Fruit fly (Drosophila melanogaster) whole organism, wandering third instar larva: ENCODE data around the gene CG12590.

ENCODE experiments used
- Abd-B ChIP-seq: fragments of >200 bp; optimal IDR thresholded peaks from 2 replicates; lab custom pipeline; 2017; ENCODE audit warnings: missing biosample characterization, missing genetic modification characterization
- CG32264 ChIP-seq: fragments of 200-800 bp; sonication (Bioruptor generic); optimal IDR thresholded peaks from 2 replicates; lab custom pipeline; 2016; ENCODE audit warnings: missing biosample characterization, missing genetic modification characterization
- CG9705 ChIP-seq: fragments of 200-800 bp; sonication (Bioruptor generic); optimal IDR thresholded peaks from 2 replicates; lab custom pipeline; 2018; ENCODE audit warnings: missing biosample characterization, mild to moderate bottlenecking, missing genetic modification characterization
- CrebA ChIP-seq: fragments of 200-800 bp; sonication (Bioruptor generic); optimal IDR thresholded peaks from 2 replicates; lab custom pipeline; 2016; ENCODE audit warnings: missing biosample characterization, mild to moderate bottlenecking, missing genetic modification characterization, borderline replicate concordance
- Dfd ChIP-seq: fragments of >200 bp; optimal IDR thresholded peaks from 2 replicates; lab custom pipeline; 2017; ENCODE audit warnings: missing biosample characterization, missing genetic modification characterization
- Dif ChIP-seq: fragments of 200-275, 200-300 bp; sonication (Bioruptor generic); optimal IDR thresholded peaks from 2 replicates; lab custom pipeline; 2018; ENCODE audit warnings: missing biosample characterization, missing genetic modification characterization; ENCODE audit not compliant: partially characterized antibody
- GATAd ChIP-seq: sonication (Bioruptor generic); optimal IDR thresholded peaks from 2 replicates; lab custom pipeline; 2016; ENCODE audit warnings: missing biosample characterization, missing genetic modification characterization
- HLH106 ChIP-seq: fragments of 200-800 bp; optimal IDR thresholded peaks from 3 replicates; lab custom pipeline; 2019; ENCODE audit warnings: missing biosample characterization, mild to moderate bottlenecking, missing genetic modification characterization, moderate library complexity
- Hnf4 ChIP-seq: fragments of 200-800 bp; sonication (Bioruptor generic); optimal IDR thresholded peaks from 2 replicates; lab custom pipeline; 2016; ENCODE audit warnings: missing biosample characterization, mild to moderate bottlenecking, missing genetic modification characterization
- Hr78 ChIP-seq: fragments of >200 bp; optimal IDR thresholded peaks from 2 replicates; lab custom pipeline; 2017; ENCODE audit warnings: missing biosample characterization, missing genetic modification characterization
- Hr83 ChIP-seq: fragments of 200-300 bp; sonication (Bioruptor generic); optimal IDR thresholded peaks from 2 replicates; lab custom pipeline; 2016; ENCODE audit warnings: missing biosample characterization, mild to moderate bottlenecking, missing genetic modification characterization, moderate library complexity; ENCODE audit not compliant: poor library complexity, severe bottlenecking
- Jra ChIP-seq: sonication (Bioruptor generic); optimal IDR thresholded peaks from 2 replicates; lab custom pipeline; 2016; ENCODE audit warnings: missing biosample characterization, missing genetic modification characterization
- Mio ChIP-seq: sonication (Bioruptor generic); optimal IDR thresholded peaks from 2 replicates; lab custom pipeline; 2016; ENCODE audit warnings: missing biosample characterization, missing genetic modification characterization
- Myc ChIP-seq: fragments of >200 bp; optimal IDR thresholded peaks from 2 replicates; lab custom pipeline; 2017
- N ChIP-seq: fragments of >200 bp; optimal IDR thresholded peaks from 2 replicates; lab custom pipeline; 2018; ENCODE audit warnings: missing biosample characterization, missing external identifiers, missing genetic modification characterization
- OdsH ChIP-seq: fragments of 200-800 bp; sonication (Bioruptor generic); optimal IDR thresholded peaks from 2 replicates; lab custom pipeline; 2016; ENCODE audit warnings: missing biosample characterization, mild to moderate bottlenecking, missing genetic modification characterization
- Rel ChIP-seq, 2 experiments: fragments of 200-800 bp; sonication (Bioruptor generic) in 1 of 2; optimal IDR thresholded peaks; 2 replicates in 1 of 2; 3 replicates in 1 of 2; lab custom pipeline; 2016 to 2019; ENCODE audit warnings: mild to moderate bottlenecking in 2 of 2, missing biosample characterization in 2 of 2, missing genetic modification characterization in 2 of 2, moderate library complexity in 1 of 2
- Sp1 ChIP-seq: fragments of 200-800 bp; sonication (Bioruptor generic); optimal IDR thresholded peaks from 3 replicates; lab custom pipeline; 2019; ENCODE audit warnings: missing biosample characterization, mild to moderate bottlenecking, missing genetic modification characterization, moderate library complexity
- Vsx2 ChIP-seq: fragments of 200-300, 225-300 bp; sonication (Bioruptor generic); optimal IDR thresholded peaks from 2 replicates; lab custom pipeline; 2018; ENCODE audit warnings: missing biosample characterization, missing genetic modification characterization; ENCODE audit not compliant: partially characterized antibody
- br ChIP-seq: fragments of 200-800 bp; sonication (Bioruptor generic); optimal IDR thresholded peaks from 2 replicates; lab custom pipeline; 2016; ENCODE audit warnings: missing biosample characterization, missing genetic modification characterization
- brk ChIP-seq: fragments of 200-800 bp; sonication (Bioruptor generic); optimal IDR thresholded peaks from 2 replicates; lab custom pipeline; 2016; ENCODE audit warnings: missing biosample characterization, mild to moderate bottlenecking, missing genetic modification characterization
- dl ChIP-seq, 2 experiments: fragments of 175-275, 200-275 bp in 1 of 2; fragments of 200-275 bp in 1 of 2; sonication (Bioruptor generic); optimal IDR thresholded peaks; lab custom pipeline; 2018; ENCODE audit warnings: mild to moderate bottlenecking in 2 of 2, missing biosample characterization in 2 of 2, missing genetic modification characterization in 2 of 2, moderate library complexity in 2 of 2; ENCODE audit not compliant: partially characterized antibody in 2 of 2, insufficient read depth in 1 of 2
- dmrt93B ChIP-seq: fragments of 200-800 bp; sonication (Bioruptor generic); optimal IDR thresholded peaks from 2 replicates; lab custom pipeline; 2018; ENCODE audit warnings: missing biosample characterization, mild to moderate bottlenecking, missing genetic modification characterization
- dsf ChIP-seq: sonication (Bioruptor generic); optimal IDR thresholded peaks from 2 replicates; lab custom pipeline; 2016; ENCODE audit warnings: missing biosample characterization, missing genetic modification characterization, borderline replicate concordance
- ey ChIP-seq: fragments of 200-800 bp; sonication (Bioruptor generic); optimal IDR thresholded peaks from 2 replicates; lab custom pipeline; 2016; ENCODE audit warnings: missing biosample characterization, missing genetic modification characterization
- foxo ChIP-seq, 2 experiments: fragments of 200-800 bp; sonication (Bioruptor generic); optimal IDR thresholded peaks; 2 replicates in 1 of 2; 3 replicates in 1 of 2; lab custom pipeline; 2016 to 2017; ENCODE audit warnings: missing biosample characterization in 2 of 2, missing genetic modification characterization in 2 of 2
- fru ChIP-seq: fragments of 200-800 bp; sonication (Bioruptor generic); optimal IDR thresholded peaks from 3 replicates; lab custom pipeline; 2016; ENCODE audit warnings: missing biosample characterization, mild to moderate bottlenecking, missing genetic modification characterization
- h ChIP-seq: fragments of 200-800 bp; sonication (Bioruptor generic); optimal IDR thresholded peaks from 3 replicates; lab custom pipeline; 2016; ENCODE audit warnings: missing biosample characterization, mild to moderate bottlenecking, missing genetic modification characterization
- jim ChIP-seq: fragments of 175-275, 200-325 bp; sonication (Bioruptor generic); optimal IDR thresholded peaks from 2 replicates; lab custom pipeline; 2016; ENCODE audit warnings: missing biosample characterization, mild to moderate bottlenecking, missing genetic modification characterization
- lola ChIP-seq: fragments of >200 bp; optimal IDR thresholded peaks from 2 replicates; lab custom pipeline; 2017; ENCODE audit warnings: missing biosample characterization, missing genetic modification characterization
- pan ChIP-seq: fragments of >200 bp; optimal IDR thresholded peaks from 2 replicates; lab custom pipeline; 2017
- psq ChIP-seq: fragments of 200-800 bp; sonication (Bioruptor generic); optimal IDR thresholded peaks from 3 replicates; lab custom pipeline; 2017; ENCODE audit warnings: missing biosample characterization, mild to moderate bottlenecking, missing genetic modification characterization, moderate library complexity
- rgr ChIP-seq: fragments of 200-800 bp; sonication (Bioruptor generic); optimal IDR thresholded peaks from 3 replicates; lab custom pipeline; 2016; ENCODE audit warnings: missing biosample characterization, mild to moderate bottlenecking, missing genetic modification characterization
- sage ChIP-seq: fragments of 200-800 bp; sonication (Bioruptor generic); optimal IDR thresholded peaks from 2 replicates; lab custom pipeline; 2016; ENCODE audit warnings: missing biosample characterization, mild to moderate bottlenecking, missing genetic modification characterization
- sv ChIP-seq: fragments of 200-800 bp; sonication (Bioruptor generic); optimal IDR thresholded peaks from 3 replicates; lab custom pipeline; 2016; ENCODE audit warnings: missing biosample characterization, missing genetic modification characterization
- tai ChIP-seq: sonication (Bioruptor generic); optimal IDR thresholded peaks from 2 replicates; lab custom pipeline; 2016; ENCODE audit warnings: missing biosample characterization, missing genetic modification characterization
- usp ChIP-seq: fragments of >200 bp; optimal IDR thresholded peaks from 2 replicates; lab custom pipeline; 2017; ENCODE audit warnings: missing biosample characterization, missing genetic modification characterization
- woc ChIP-seq: sonication (Bioruptor generic); optimal IDR thresholded peaks from 2 replicates; lab custom pipeline; 2016; ENCODE audit warnings: missing biosample characterization, mild to moderate bottlenecking, missing genetic modification characterization

The CG12590 gene

DNA sequence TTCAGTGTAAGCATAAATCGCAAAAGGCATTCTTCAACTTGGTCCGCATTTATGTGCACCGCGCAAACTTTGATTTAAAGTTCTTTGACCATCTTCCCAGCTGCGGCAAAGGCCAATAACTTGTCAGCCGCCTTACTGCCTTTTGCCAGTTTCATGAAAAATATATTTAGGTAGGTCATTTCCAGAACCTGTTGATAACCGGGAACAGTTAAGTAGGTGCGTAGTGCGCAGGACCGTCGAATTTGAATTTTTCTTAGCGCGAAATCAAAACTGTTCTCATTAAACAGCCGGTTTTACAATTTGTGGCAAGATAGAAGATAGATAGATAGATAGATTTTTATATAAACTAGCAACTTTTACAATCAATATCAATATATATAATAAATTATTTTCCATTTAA lies 12.6 kb downstream of the CG12590 start:
- TF ChIP-seq brk (GFP tag; lab: Kevin White, UChicago) (no peak), fru (GFP tag; lab: Kevin White, UChicago) (no peak), CrebA (GFP tag; lab: Kevin White, UChicago) (no peak), Dif (no peak), CG9705 (GFP tag; lab: Kevin White, UChicago) (no peak)

DNA sequence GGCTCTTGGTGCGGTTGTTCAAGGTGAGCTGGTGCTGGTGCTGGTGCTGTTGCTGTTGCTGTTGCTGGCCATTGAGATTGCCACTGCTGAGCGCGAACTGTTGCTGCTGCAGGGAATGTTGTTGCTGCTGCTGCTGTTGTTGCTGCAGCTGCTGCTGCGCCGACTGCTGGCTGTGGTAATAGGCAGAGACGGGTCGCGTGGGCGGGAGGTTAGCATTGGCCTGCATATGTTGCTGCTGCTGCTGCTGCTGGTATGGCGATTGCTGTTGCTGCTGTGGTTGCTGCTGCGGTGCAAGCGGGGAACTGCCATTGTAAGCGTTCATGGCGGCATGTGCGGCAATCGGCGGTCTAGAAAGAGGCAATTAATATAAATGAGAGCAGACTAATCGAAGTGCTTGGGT lies 16.5 kb downstream of the CG12590 start:
- TF ChIP-seq Sp1 (GFP tag; lab: Kevin White, UChicago) (no peak), Dfd (GFP tag; lab: Kevin White, UChicago) (peak; percentile 97)
- TF ChIP-seq, all 38 proteins: peak for 1

DNA sequence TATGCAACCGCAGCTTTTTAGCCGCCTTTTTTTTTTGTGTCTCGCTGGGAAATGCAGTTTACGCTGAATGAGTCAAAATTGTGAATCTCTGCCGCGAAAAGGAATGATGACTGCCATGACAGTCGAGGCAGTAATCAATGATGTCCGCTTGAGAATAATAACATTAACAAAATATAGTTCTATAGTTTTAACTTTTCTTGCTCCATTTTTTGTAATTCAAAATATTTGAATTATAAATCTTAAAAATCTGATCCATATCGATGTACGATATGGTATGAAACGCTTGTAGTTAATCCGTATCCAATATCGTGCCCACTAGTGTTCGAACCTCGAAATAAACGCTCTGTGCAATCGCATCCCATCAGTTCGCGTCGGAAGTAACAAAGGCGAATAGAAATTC lies 28.4 kb downstream of the CG12590 start:
- TF ChIP-seq CG32264 (GFP tag; lab: Kevin White, UChicago) (no peak), foxo (GFP tag; optimal IDR thresholded peaks at IDR 0.05; lab: Kevin White, UChicago) (peak in 1 of 2 experiments; percentile 9)

DNA sequence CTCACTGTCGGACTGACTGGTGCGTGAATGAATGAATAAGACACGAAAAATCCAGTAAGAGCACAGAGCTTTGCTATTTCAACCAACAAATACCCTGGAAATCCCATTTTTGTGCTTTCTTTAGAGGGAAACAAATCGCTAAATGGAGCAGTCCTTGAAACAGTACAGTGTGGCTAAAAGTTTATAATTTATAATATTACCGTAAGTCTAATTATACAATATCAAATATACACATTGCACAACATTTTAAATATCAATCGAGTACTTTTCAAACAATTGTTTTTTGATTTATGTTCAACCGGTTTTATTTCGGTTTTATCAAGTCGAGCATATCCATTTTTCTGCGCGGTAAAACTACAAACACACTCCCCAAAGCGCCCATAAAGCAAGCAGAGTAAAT lies 33.9 kb downstream of the CG12590 start:
- TF ChIP-seq woc (no peak), h (GFP tag; lab: Kevin White, UChicago) (no peak), Hnf4 (GFP tag; lab: Kevin White, UChicago) (no peak), rgr (GFP tag; lab: Kevin White, UChicago) (no peak), GATAd (no peak), foxo (GFP tag; optimal IDR thresholded peaks at IDR 0.05; lab: Kevin White, UChicago) (no peak), usp (GFP tag; lab: Kevin White, UChicago) (no peak), tai (GFP tag; lab: Kevin White, UChicago) (no peak), br (GFP tag; lab: Kevin White, UChicago) (no peak), Vsx2 (GFP tag; lab: Kevin White, UChicago) (no peak), ey (GFP tag; lab: Kevin White, UChicago) (no peak), Sp1 (GFP tag; lab: Kevin White, UChicago) (no peak), CG9705 (GFP tag; lab: Kevin White, UChicago) (no peak), brk (GFP tag; lab: Kevin White, UChicago) (no peak), Dif (no peak)
- TF ChIP-seq, all 38 proteins: peak for 0

DNA sequence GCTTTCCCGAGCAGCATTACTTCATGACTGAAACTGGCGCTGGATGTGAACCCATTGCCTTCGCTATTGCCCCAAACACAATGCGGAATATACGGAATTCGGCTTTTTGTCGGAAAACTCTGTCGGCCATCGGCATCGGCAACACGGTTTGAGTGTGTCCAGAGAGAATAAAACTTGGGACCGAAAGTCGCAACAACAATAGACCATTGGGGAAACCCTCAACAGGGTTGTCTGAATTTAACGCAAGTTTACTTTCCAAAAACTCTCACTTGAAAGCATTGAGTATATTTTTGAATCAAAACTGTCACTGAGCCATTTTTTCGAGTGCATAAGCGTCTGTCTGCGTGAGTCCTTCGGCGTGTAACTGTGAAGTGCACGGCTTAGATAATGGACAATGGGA lies 38.9 kb downstream of the CG12590 start:
- no peak for TF ChIP-seq Dif
- TF ChIP-seq h (GFP tag; lab: Kevin White, UChicago): peak; percentile 46
- peak; percentile 58 for TF ChIP-seq fru (GFP tag; lab: Kevin White, UChicago)
- no peak for TF ChIP-seq Rel (GFP tag; optimal IDR thresholded peaks at IDR 0.05; lab: Kevin White, UChicago)
- TF ChIP-seq Rel (tag; optimal IDR thresholded peaks at IDR 0.05; lab: Kevin White, UChicago): no peak
- no peak for TF ChIP-seq CrebA (GFP tag; lab: Kevin White, UChicago)
- no peak for TF ChIP-seq tai (GFP tag; lab: Kevin White, UChicago)
- no peak for TF ChIP-seq N (GFP tag; lab: Kevin White, UChicago)
- peak; percentile 0 for TF ChIP-seq dmrt93B (GFP tag; lab: Kevin White, UChicago)
- peak; percentile 9 for TF ChIP-seq Hnf4 (GFP tag; lab: Kevin White, UChicago)
- TF ChIP-seq sv (GFP tag; lab: Kevin White, UChicago): peak; percentile 28
- no peak for TF ChIP-seq dl (GFP tag; optimal IDR thresholded peaks at IDR 0.05; lab: Kevin White, UChicago; ENCODE audit: insufficient read depth in 1 of 2, partially characterized antibody in 2 of 2)
- TF ChIP-seq GATAd: no peak
- no peak for TF ChIP-seq dsf (GFP tag; lab: Kevin White, UChicago)
- no peak for TF ChIP-seq CG32264 (GFP tag; lab: Kevin White, UChicago)
- peak in 1 of 2 experiments; percentile 52 for TF ChIP-seq foxo (GFP tag; optimal IDR thresholded peaks at IDR 0.05; lab: Kevin White, UChicago)
- no peak for TF ChIP-seq pan (lab: Kevin White, UChicago)
- no peak for TF ChIP-seq Hr78
- no peak for TF ChIP-seq sage (GFP tag; lab: Kevin White, UChicago)
- TF ChIP-seq woc: no peak
- TF ChIP-seq rgr (GFP tag; lab: Kevin White, UChicago): peak; percentile 26
- no peak for TF ChIP-seq Vsx2 (GFP tag; lab: Kevin White, UChicago)
- TF ChIP-seq jim (GFP tag; lab: Kevin White, UChicago): no peak
- no peak for TF ChIP-seq Jra (GFP tag; lab: Kevin White, UChicago)
- TF ChIP-seq Mio (GFP tag; lab: Kevin White, UChicago): no peak
- TF ChIP-seq Abd-B: no peak
- peak; percentile 23 for TF ChIP-seq br (GFP tag; lab: Kevin White, UChicago)
- TF ChIP-seq usp (GFP tag; lab: Kevin White, UChicago): no peak
- TF ChIP-seq brk (GFP tag; lab: Kevin White, UChicago): no peak
- no peak for TF ChIP-seq Myc
- no peak for TF ChIP-seq lola
- TF ChIP-seq CG9705 (GFP tag; lab: Kevin White, UChicago): no peak
- peak; percentile 42 for TF ChIP-seq Sp1 (GFP tag; lab: Kevin White, UChicago)
- TF ChIP-seq HLH106: peak; percentile 51
- no peak for TF ChIP-seq Dfd (GFP tag; lab: Kevin White, UChicago)
- TF ChIP-seq psq: peak; percentile 11
- TF ChIP-seq Hr83 (GFP tag; lab: Kevin White, UChicago): no peak
- TF ChIP-seq OdsH: peak; percentile 0
- TF ChIP-seq ey (GFP tag; lab: Kevin White, UChicago): peak; percentile 46
